Fruit fly (Drosophila melanogaster): ENCODE results near the gene TBC1D23.

The TBC1D23 gene

dm6 chr2L:1135495-1135894 lies 6.4 kb downstream of the TBC1D23 start (continued):
- TF ChIP-seq CG30020 (tag; optimal IDR thresholded peaks at IDR 0.05) (no peak), Usf (GFP tag; optimal IDR thresholded peaks at IDR 0.05) (no peak), CoRest (tag; optimal IDR thresholded peaks at IDR 0.05) (peak; percentile 15), CG2120 (GFP tag; optimal IDR thresholded peaks at IDR 0.05) (peak; percentile 42), ERR (GFP tag; optimal IDR thresholded peaks at IDR 0.05) (no peak), Dad (GFP tag; optimal IDR thresholded peaks at IDR 0.05) (no peak), CG7839 (tag; optimal IDR thresholded peaks at IDR 0.05) (peak; percentile 19), run (tag; optimal IDR thresholded peaks at IDR 0.05) (no peak), Lim3 (GFP tag; IDR thresholded peaks at IDR 0.05) (no peak), z (GFP tag; IDR thresholded peaks at IDR 0.05) (no peak), TFAM (GFP tag; optimal IDR thresholded peaks at IDR 0.05) (no peak), bowl (GFP tag; IDR thresholded peaks at IDR 0.05) (no peak), Hr3 (GFP tag; optimal IDR thresholded peaks at IDR 0.05) (peak; percentile 15), onecut (GFP tag; IDR thresholded peaks at IDR 0.05) (no peak), odd (GFP tag; optimal IDR thresholded peaks at IDR 0.05) (no peak), CG10565 (GFP tag; optimal IDR thresholded peaks at IDR 0.05) (no peak), CG15601 (tag; optimal IDR thresholded peaks at IDR 0.05) (no peak), CG9437 (GFP tag; optimal IDR thresholded peaks at IDR 0.05) (no peak), oc (tag; optimal IDR thresholded peaks at IDR 0.05) (no peak), CG13894 (tag; optimal IDR thresholded peaks at IDR 0.05) (no peak), pho (GFP tag; optimal IDR thresholded peaks at IDR 0.05) (no peak), az2 (GFP tag; optimal IDR thresholded peaks at IDR 0.05) (peak; percentile 8), CG8924 (tag; optimal IDR thresholded peaks at IDR 0.05) (peak; percentile 44), CG13775 (GFP tag; optimal IDR thresholded peaks at IDR 0.05) (peak; percentile 16), CG4854 (GFP tag; optimal IDR thresholded peaks at IDR 0.05) (no peak), Meics (GFP tag; optimal IDR thresholded peaks at IDR 0.05) (peak; percentile 63), CG8089 (GFP tag; optimal IDR thresholded peaks at IDR 0.05) (no peak), seq (GFP tag; IDR thresholded peaks at IDR 0.05) (no peak), caup (GFP tag; optimal IDR thresholded peaks at IDR 0.05; ENCODE audit: severe bottlenecking) (peak; percentile 26), CG2116 (GFP tag; optimal IDR thresholded peaks at IDR 0.05) (no peak), Camta (GFP tag; optimal IDR thresholded peaks at IDR 0.05) (no peak), CG12659 (GFP tag; optimal IDR thresholded peaks at IDR 0.05) (peak; percentile 16), Sox102F (GFP tag; optimal IDR thresholded peaks at IDR 0.05) (peak; percentile 40), bcd (GFP tag; optimal IDR thresholded peaks at IDR 0.05) (peak; percentile 22)

- TF ChIP-seq mirr (GFP tag; optimal IDR thresholded peaks at IDR 0.05) (no peak), z (GFP tag; IDR thresholded peaks at IDR 0.05) (no peak), Med (GFP tag) (peak; percentile 11), CG12391 (tag; optimal IDR thresholded peaks at IDR 0.05) (no peak), scrt (GFP tag; optimal IDR thresholded peaks at IDR 0.05) (peak; percentile 93), CG11504 (tag; optimal IDR thresholded peaks at IDR 0.05) (no peak), ind (GFP tag; optimal IDR thresholded peaks at IDR 0.05) (no peak), Antp (GFP tag; optimal IDR thresholded peaks at IDR 0.05) (no peak), abd-A (tag; optimal IDR thresholded peaks at IDR 0.05) (peak; percentile 1), tx (GFP tag; optimal IDR thresholded peaks at IDR 0.05) (no peak)
These were observed 7.9 kb downstream of the TBC1D23 start for dm6 chr2L:1136993-1137392.

All from whole organism, embryonic.